Fruit fly (Drosophila melanogaster) S2 (cell line): ENCODE results near the gene CG43063.

Experiments
- CG8478 ChIP-seq: fragments of >200 bp; optimal IDR thresholded peaks from 2 replicates; lab custom pipeline; 2018
- CTCF ChIP-seq, 2 experiments: fragments of >200 bp; optimal IDR thresholded peaks; 2 replicates each; lab custom pipeline; 2018

CG43063 gene

DNA sequence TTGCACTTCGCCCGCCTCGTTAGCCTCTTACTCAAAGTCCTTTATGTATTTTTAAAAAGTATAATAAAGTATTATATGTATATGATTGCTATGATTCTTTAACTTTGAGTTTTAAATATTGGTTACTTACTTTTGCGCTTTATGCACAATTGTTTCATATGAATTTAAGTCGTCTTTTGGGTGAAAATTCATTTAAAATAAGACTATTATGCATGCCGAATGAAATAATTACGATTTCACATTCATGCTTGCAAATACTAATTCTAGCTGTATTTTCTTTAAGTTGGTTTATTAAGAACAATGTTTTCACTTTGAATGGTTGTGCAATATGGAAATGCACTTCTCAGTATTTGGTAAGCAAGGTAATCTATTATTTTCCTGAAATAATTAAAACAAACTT lies at the start of gene CG43063:
Gene CG43063 (plus strand): TSS at position 301 of the 400 bp plus-strand sequence.
- no peak for TF ChIP-seq CG8478 (lab: Kevin White, UChicago)
- no peak for TF ChIP-seq CTCF (optimal IDR thresholded peaks at IDR 0.05; lab: Kevin White, UChicago)

DNA sequence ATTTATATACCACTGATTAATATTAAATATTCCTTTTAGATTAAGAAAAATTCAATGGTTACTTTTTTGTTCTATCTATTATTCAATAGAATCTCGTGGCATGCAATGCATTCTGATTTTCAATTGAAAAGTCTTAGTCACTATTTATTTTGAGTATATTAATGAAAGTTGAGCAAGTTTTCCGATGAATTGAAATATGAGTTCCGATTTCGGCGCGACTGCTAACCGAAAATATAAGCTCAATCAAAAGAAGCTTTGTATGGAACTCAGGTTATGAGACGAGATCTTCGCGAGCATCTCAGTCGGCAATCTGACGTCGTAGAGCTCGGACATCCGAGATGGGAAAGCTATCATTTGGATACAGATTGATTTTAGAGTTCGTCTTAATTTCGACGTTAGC lies 47.9 kb upstream of the CG43063 start, which contains the start of gene CG11668:
Gene CG11668 (plus strand): TSS at position 301 of the 400 bp plus-strand sequence.
- no peak for TF ChIP-seq CTCF (optimal IDR thresholded peaks at IDR 0.05; lab: Kevin White, UChicago)
- TF ChIP-seq CG8478 (lab: Kevin White, UChicago) = no peak

DNA sequence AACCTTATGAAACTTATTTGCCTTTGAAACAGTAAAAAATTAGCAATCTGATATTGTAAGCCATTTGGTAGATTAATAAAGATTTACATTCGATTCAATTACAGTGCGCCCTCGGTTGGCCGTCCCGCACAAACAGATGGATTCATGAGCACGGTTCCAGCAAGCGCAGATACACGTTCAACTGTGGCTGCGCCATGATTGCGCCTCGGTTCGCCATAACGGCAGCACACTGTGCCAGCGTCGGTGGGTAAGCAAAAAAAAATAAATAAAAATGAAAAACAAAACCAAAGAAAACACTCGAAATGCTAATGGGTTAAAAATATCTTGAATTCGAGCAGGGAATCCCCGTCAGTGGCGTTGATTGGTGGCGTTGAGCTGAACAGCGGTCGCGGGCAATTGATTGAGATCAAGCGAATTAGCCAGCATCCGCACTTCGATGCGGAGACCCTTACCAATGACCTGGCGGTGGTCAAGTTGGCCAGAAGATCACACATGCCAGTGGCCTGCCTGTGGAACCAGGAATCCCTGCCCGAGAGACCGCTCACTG lies 46.9 kb upstream of the CG43063 start:
- TF ChIP-seq CTCF (optimal IDR thresholded peaks at IDR 0.05; lab: Kevin White, UChicago) (no peak), CG8478 (lab: Kevin White, UChicago) (no peak)

DNA sequence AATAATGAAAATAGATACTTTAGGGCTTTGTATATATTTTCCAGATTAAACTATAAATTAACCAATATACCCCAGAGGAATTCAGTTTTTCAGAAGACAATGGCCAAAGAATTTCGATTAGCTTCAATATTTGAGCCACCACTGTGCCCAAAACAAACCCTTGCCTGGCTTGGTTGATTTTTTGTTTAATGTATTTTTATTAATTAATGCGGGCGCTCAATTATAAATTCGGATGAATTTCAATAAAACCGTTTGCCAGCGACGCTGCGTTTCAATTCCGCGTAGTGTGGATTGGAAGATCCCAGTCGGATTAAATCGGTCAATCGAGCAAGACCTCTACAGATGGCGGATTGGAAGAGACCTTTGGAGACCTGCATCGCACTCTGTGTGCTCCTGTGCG lies 44.3 kb upstream of the CG43063 start, which contains the start of gene CG11670:
Gene CG11670 (plus strand): TSS at position 301 of the 400 bp plus-strand sequence.
- TF ChIP-seq CTCF (optimal IDR thresholded peaks at IDR 0.05; lab: Kevin White, UChicago) (no peak), CG8478 (lab: Kevin White, UChicago) (no peak)

DNA sequence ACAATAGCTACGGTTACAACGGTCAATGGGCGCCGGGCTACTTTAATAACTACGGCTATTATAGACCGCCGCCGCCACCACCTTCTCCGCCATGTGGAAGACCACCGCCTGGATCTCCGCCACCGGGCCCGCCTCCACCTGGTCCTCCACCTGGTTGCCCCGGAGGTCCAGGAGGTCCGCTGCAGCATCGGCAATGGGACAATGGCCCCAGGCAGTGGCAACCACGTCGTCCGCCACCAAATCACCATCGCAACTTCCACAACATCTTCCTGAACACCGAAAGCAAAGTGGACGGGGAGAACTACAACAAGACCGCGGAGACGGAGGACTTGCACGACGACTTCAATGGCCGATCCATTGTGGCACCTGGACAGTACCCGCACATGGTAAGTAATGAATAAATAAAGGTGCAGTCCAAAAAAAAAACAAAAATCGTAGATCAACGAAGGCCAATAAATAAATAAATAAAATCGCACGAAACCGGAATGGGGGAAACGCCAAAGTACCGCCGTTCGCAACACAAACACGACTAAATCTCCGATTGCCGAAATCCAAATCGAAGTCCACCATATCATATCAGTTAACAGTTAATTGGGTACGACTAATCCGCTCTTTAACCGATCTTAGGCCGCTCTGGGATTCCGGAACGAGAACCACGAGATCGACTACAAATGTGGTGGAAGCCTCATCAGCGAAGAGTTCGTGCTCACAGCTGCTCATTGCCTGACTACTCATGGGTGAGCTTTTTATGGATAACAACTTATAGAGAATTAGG lies 43.6 kb upstream of the CG43063 start, which contains the start of gene snk:
Gene snk (minus strand): TSS at position 513 of the 775 bp plus-strand sequence.
- no peak for TF ChIP-seq CTCF (optimal IDR thresholded peaks at IDR 0.05; lab: Kevin White, UChicago)

dm6 chr3R:13043857-13044256 lies 42.2 kb upstream of the CG43063 start, which contains the start of gene CG45122:
CG45122 (plus strand) TSS chr3R:13044157.
- no peak for TF ChIP-seq CTCF (optimal IDR thresholded peaks at IDR 0.05; lab: Kevin White, UChicago)
- TF ChIP-seq CG8478 (lab: Kevin White, UChicago) = no peak

dm6 chr3R:13044459-13044858 lies 41.6 kb upstream of the CG43063 start, which contains the start of gene Hsc70-2:
Hsc70-2 (plus strand) TSS chr3R:13044759.
- TF ChIP-seq CG8478 (lab: Kevin White, UChicago) (no peak), CTCF (optimal IDR thresholded peaks at IDR 0.05; lab: Kevin White, UChicago) (no peak)

DNA sequence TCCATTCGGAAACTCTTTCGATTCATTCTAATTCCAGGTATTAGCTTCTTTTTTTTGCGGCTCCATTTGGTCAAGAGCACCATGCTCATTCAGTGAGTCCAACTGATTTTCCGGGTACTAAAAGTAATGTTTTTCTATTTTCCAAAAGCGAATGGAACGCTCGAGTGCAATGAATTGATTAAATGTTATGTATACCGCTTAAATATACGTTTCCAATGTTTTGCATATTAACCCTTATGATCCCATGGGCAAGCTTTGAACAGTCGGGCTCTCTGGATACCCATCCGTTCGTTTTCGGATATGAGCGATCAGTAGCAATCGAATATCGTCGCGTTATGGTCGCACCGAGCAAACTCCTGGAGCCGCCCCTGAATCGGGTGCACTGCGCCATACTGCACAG lies 38.6 kb upstream of the CG43063 start, which contains the start of gene CG31157:
Gene CG31157 (plus strand): TSS at position 301 of the 400 bp plus-strand sequence.
- TF ChIP-seq CTCF (optimal IDR thresholded peaks at IDR 0.05; lab: Kevin White, UChicago) = no peak
- no peak for TF ChIP-seq CG8478 (lab: Kevin White, UChicago)

DNA sequence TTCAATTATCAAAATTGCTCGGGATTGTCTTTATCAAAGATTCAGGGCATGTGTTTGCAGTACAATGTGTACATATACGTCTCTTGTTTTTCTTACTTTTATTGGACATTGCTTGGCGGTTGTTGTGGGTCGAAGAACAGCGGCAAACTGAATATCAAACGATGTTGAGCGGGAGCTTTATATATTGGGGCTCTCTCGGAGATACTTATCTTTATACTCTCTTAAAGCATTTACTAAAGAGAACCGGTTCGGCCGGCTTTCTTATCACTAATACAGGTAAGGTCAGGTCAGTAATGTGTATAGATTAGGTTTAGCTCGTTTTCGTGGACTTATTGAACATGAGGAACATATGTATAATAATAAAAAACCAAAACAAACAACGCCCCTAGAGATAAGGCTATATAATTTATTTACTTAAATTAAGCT lies 34.7 kb upstream of the CG43063 start, which contains the start of gene CG7966:
Gene CG7966 (minus strand): TSS at position 156 of the 426 bp plus-strand sequence.
- TF ChIP-seq CG8478 (lab: Kevin White, UChicago) (no peak), CTCF (optimal IDR thresholded peaks at IDR 0.05; lab: Kevin White, UChicago) (no peak)

- no peak for TF ChIP-seq CG8478 (lab: Kevin White, UChicago)
- TF ChIP-seq CTCF (optimal IDR thresholded peaks at IDR 0.05; lab: Kevin White, UChicago) = no peak
Measured at dm6 chr3R:13051942-13052693, 33.9 kb upstream of the CG43063 start, which contains the start of gene pic. pic (plus strand) TSS chr3R:13052245.

DNA sequence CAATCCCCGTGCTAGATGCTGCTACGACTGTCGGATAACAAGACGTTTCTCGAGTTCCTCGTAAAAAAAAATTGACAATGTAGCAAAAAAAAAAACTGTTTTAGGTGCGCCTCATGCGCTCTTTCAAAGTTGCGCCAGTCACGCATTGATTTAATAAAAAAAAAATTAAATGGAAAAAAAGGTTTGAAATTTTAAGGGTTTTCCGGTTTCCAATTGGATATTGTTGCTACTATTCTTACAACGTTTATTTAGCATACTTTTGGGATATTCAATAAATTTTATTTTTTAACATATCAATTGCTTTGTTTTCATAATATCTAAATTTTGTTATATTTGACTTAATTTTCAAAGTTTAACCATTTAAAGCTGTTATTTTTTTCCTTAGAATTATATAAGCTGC lies 29.5 kb upstream of the CG43063 start:
- TF ChIP-seq CG8478 (lab: Kevin White, UChicago) (no peak), CTCF (optimal IDR thresholded peaks at IDR 0.05; lab: Kevin White, UChicago) (no peak)

DNA sequence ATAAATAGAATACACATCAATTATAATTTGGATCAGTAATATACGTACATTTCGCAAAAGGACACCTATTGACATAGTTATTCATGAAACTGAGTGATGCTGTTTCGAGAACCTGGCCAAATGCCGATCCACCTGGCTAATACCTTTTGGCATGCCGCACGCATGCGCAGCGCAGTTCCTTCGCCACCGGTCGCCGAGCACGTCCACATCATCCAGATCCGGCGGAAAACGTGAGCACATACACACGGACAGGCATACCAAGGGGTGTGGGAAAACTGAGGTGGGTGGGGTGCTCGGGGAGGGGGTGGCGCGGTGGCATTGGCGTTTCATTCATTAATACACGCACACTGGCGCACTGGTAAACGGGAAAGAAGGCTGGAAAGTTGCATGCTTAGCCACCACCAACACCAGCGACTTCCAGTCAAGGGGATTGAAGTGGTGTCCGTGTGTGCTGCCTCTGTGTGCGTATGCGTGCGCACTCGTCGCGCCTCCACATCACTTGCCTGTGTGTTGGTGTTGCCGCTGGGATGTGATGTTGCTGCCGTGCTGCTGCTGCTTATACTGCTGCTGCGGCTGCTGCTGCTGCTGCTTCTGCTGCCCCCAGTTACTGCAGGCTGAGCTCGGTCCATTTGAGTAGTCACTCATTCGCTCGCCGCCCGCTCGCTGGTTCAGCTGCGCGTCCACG lies 28.8 kb upstream of the CG43063 start, which contains the start of gene sim:
Gene sim (plus strand): TSS at position 635 of the 685 bp plus-strand sequence.
- TF ChIP-seq CTCF (optimal IDR thresholded peaks at IDR 0.05; lab: Kevin White, UChicago) (no peak), CG8478 (lab: Kevin White, UChicago) (no peak)

DNA sequence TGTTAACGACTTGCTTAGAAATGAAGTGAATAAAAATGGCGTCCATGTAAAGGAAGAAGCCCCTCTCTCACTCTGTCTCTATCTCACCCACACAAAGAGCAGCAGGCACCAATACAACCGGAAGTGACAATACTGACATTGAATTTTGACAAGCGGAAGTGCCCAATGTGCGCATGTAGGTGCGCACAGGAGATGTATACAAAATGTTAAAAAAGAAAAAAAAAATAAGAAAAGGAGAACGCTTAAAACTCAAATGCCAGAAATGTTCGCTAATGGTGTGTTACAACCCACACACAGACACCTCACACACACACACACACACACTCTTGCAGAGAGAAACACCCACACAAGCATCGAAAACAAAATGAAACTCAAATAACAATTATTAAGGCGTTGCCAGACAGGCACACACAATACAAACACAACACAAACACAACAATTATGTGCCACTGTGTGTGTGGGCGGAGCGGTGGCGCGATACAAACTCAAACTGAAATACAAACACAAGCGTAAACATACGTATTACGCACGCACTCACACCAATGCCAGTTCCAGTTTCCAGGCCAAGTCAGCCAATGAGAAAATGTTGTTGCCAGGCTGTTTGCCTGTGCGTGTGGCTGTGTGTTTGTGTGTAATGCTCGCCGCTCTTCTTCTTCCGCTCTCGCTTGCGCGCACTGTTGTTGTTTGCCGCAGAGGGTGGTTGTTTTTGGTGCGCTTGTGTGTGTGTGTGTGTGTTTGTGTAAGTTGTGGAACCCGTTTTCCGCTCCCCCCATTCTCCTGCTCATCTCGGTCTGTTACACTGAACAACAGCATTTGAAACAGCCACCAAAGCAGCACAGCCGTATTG lies 22.1 kb upstream of the CG43063 start:
- TF ChIP-seq CG8478 (lab: Kevin White, UChicago) (peak; percentile 60), CTCF (optimal IDR thresholded peaks at IDR 0.05; lab: Kevin White, UChicago) (peak in 1 of 2 experiments; percentile 9)
